Worm (Caenorhabditis elegans) whole organism, early embryonic: ENCODE measurements around the gene cyp-33E3.

Experiments
- F13C5.2 ChIP-seq: sonication (generic microtip); optimal IDR thresholded peaks from 2 replicates; lab custom pipeline; 2017; ENCODE audit warnings: mild to moderate bottlenecking, missing genetic modification characterization, inconsistent platforms, missing compliant biosample characterization
- aly-1 ChIP-seq: sonication (generic microtip); optimal IDR thresholded peaks from 2 replicates; lab custom pipeline; 2016; ENCODE audit warnings: missing genetic modification characterization, missing compliant biosample characterization
- ama-1 ChIP-seq: fragments of 150-350 bp; optimal IDR thresholded peaks from 2 replicates; lab custom pipeline; 2014
- ceh-13 ChIP-seq: fragments of 200-800 bp; sonication (Bioruptor generic); optimal IDR thresholded peaks from 2 replicates; lab custom pipeline; 2018; ENCODE audit warnings: mild to moderate bottlenecking, missing genetic modification characterization, missing compliant biosample characterization
- ceh-36 ChIP-seq: sonication (generic microtip); optimal IDR thresholded peaks from 2 replicates; lab custom pipeline; 2016; ENCODE audit warnings: missing genetic modification characterization, inconsistent platforms, missing compliant biosample characterization
- ets-7 ChIP-seq: sonication (generic microtip); optimal IDR thresholded peaks from 2 replicates; lab custom pipeline; 2016; ENCODE audit warnings: missing genotype, missing genetic modification characterization, missing compliant biosample characterization
- flt-1 ChIP-seq: fragments of 200-800 bp; sonication (Bioruptor generic); IDR thresholded peaks from 2 replicates; pipeline ENCODE4 v1.3.6; 2022; ENCODE audit warnings: missing genetic modification characterization, missing compliant biosample characterization
- hmbx-1 ChIP-seq: sonication (generic microtip); optimal IDR thresholded peaks from 2 replicates; lab custom pipeline; 2016; ENCODE audit warnings: mild to moderate bottlenecking, missing genetic modification characterization, missing compliant biosample characterization
- hmg-4 ChIP-seq: fragments of 200-800 bp; sonication (Bioruptor generic); optimal IDR thresholded peaks from 2 replicates; lab custom pipeline; 2018; ENCODE audit warnings: mild to moderate bottlenecking, missing genetic modification characterization, missing compliant biosample characterization
- hnd-1 ChIP-seq: sonication (generic microtip); optimal IDR thresholded peaks from 2 replicates; lab custom pipeline; 2016; ENCODE audit warnings: missing genetic modification characterization, missing compliant biosample characterization
- sea-1 ChIP-seq: fragments of 200-800 bp; sonication (Bioruptor generic); conservative IDR thresholded peaks from 2 replicates; pipeline ENCODE4 v1.3.6; 2022; ENCODE audit warnings: missing genetic modification characterization, missing compliant biosample characterization
- tbx-11 ChIP-seq: fragments of 200-800 bp; sonication (Bioruptor generic); IDR thresholded peaks from 2 replicates; pipeline ENCODE4 v1.3.6; 2022; ENCODE audit warnings: missing genetic modification characterization, missing compliant biosample characterization
- tbx-37 ChIP-seq: fragments of 200-800 bp; sonication (Bioruptor generic); conservative IDR thresholded peaks from 2 replicates; pipeline ENCODE4 v1.3.6; 2022; ENCODE audit warnings: missing genetic modification reagents, missing genetic modification characterization, missing compliant biosample characterization

DNA sequence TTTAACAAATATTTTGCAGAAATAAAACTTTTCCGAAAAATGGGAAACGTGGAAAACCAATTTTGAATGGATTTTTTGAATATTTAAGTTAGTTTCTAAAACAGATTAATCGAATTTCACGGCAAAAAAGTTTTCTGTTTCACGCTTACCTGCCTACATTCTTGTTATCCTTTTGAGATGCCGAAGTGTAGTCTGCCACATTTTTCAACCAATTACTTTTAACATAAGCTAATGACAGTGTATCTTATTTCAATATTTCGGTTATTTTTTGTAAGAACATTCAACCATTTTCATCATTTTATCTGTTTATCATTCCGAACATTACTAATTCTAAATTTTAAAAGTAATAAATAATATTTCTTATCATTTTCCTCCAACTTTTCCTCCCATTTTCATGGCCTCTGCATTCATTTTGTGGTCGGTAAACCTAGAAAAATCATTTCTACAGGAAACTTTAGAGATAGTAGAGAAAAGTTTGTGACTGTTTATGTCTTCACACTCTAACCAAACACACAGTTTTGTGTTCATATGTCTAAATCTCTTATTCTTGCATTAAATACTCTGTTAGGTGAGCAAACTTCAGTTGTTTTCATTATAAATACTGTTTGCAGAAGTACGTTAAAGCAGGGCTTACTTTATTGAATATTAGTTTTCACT, 2.8 kb upstream of the cyp-33E3 start, which contains the start of the genes F42A9.17 and cyp-33E2:
- TF ChIP-seq ama-1 (no peak), sea-1 (GFP tag; lab: Robert Waterston, UW) (no peak), hmg-4 (no peak), hnd-1 (tag; lab: Kevin White, UChicago) (no peak), ets-7 (tag; lab: Kevin White, UChicago) (no peak), aly-1 (tag; lab: Kevin White, UChicago) (no peak), tbx-37 (no peak), hmbx-1 (tag; lab: Kevin White, UChicago) (no peak), flt-1 (no peak), ceh-13 (GFP tag; lab: Kevin White, UChicago) (no peak), ceh-36 (tag; lab: Kevin White, UChicago) (no peak), tbx-11 (GFP tag; lab: Robert Waterston, UW) (no peak), F13C5.2 (tag; lab: Kevin White, UChicago) (no peak)
